Fruit fly (Drosophila melanogaster) whole organism, embryonic: ENCODE results near the gene Cerk.
A peak's percentile ranks its signal among the peaks of the same experiment; 100 is the strongest.

ENCODE experiments used
- C15 ChIP-seq: fragments of 200-800 bp; sonication (Bioruptor generic); IDR thresholded peaks from 3 replicates; pipeline ENCODE4 v1.3.6; 2022; ENCODE audit warnings: missing biosample characterization, missing genetic modification characterization
- CG1233 ChIP-seq: fragments of 200-800 bp; sonication (Bioruptor generic); optimal IDR thresholded peaks from 4 replicates; lab custom pipeline; 2018; ENCODE audit warnings: missing biosample characterization, mild to moderate bottlenecking, missing genetic modification characterization
- CG12769 ChIP-seq: fragments of 200-800 bp; sonication (Bioruptor generic); optimal IDR thresholded peaks from 2 replicates; lab custom pipeline; 2019; ENCODE audit warnings: missing biosample characterization, mild to moderate bottlenecking, missing genetic modification characterization, moderate library complexity
- CG14710 ChIP-seq: fragments of 200-800 bp; sonication (Bioruptor generic); optimal IDR thresholded peaks from 3 replicates; lab custom pipeline; 2019; ENCODE audit warnings: missing biosample characterization, mild to moderate bottlenecking, missing genetic modification characterization, moderate library complexity
- CG1529 ChIP-seq: fragments of 200-800 bp; sonication (Bioruptor generic); optimal IDR thresholded peaks from 3 replicates; lab custom pipeline; 2018; ENCODE audit warnings: missing biosample characterization, missing genetic modification characterization
- CG15479 ChIP-seq: fragments of 200-800 bp; sonication (Bioruptor generic); optimal IDR thresholded peaks from 3 replicates; lab custom pipeline; 2019; ENCODE audit warnings: missing biosample characterization, mild to moderate bottlenecking, missing genetic modification characterization, moderate library complexity
- CG15696 ChIP-seq: fragments of 200-800 bp; sonication (Bioruptor generic); optimal IDR thresholded peaks from 2 replicates; lab custom pipeline; 2019; ENCODE audit warnings: missing biosample characterization, mild to moderate bottlenecking, missing genetic modification characterization, moderate library complexity
- CG1603 ChIP-seq: fragments of 200-800 bp; sonication (Bioruptor generic); optimal IDR thresholded peaks from 2 replicates; lab custom pipeline; 2019; ENCODE audit warnings: missing biosample characterization, mild to moderate bottlenecking, missing genetic modification characterization, moderate library complexity
- CG17328 ChIP-seq: fragments of 200-800 bp; sonication (Bioruptor generic); IDR thresholded peaks from 2 replicates; pipeline ENCODE4 v1.3.6; 2022; ENCODE audit warnings: missing biosample characterization, missing genetic modification characterization
- CG18262 ChIP-seq: fragments of 200-800 bp; optimal IDR thresholded peaks from 3 replicates; lab custom pipeline; 2019; ENCODE audit warnings: missing biosample characterization, mild to moderate bottlenecking, missing genetic modification characterization, moderate library complexity
- CG2202 ChIP-seq: fragments of 200-800 bp; sonication (Bioruptor generic); optimal IDR thresholded peaks from 2 replicates; lab custom pipeline; 2018; ENCODE audit warnings: missing biosample characterization, mild to moderate bottlenecking, missing genetic modification characterization
- CG2678 ChIP-seq: fragments of 200-800 bp; sonication (Bioruptor generic); optimal IDR thresholded peaks from 3 replicates; lab custom pipeline; 2019; ENCODE audit warnings: missing biosample characterization, mild to moderate bottlenecking, missing genetic modification characterization, moderate library complexity
- CG2712 ChIP-seq: fragments of 200-800 bp; optimal IDR thresholded peaks from 3 replicates; lab custom pipeline; 2019; ENCODE audit warnings: missing biosample characterization, mild to moderate bottlenecking, missing genetic modification characterization, moderate library complexity
- CG31365 ChIP-seq: fragments of 200-800 bp; sonication (Bioruptor generic); optimal IDR thresholded peaks from 2 replicates; lab custom pipeline; 2018; ENCODE audit warnings: missing biosample characterization, mild to moderate bottlenecking, missing genetic modification characterization
- CG32772 ChIP-seq: fragments of 200-800 bp; sonication (Bioruptor generic); IDR thresholded peaks from 2 replicates; pipeline ENCODE4 v1.3.6; 2022; ENCODE audit warnings: missing biosample characterization, missing genetic modification characterization
- CG3407 ChIP-seq: fragments of 200-800 bp; sonication (Bioruptor generic); optimal IDR thresholded peaks from 2 replicates; lab custom pipeline; 2018; ENCODE audit warnings: missing biosample characterization, mild to moderate bottlenecking, missing genetic modification characterization
- CG5245 ChIP-seq: fragments of 200-800 bp; sonication (Bioruptor generic); optimal IDR thresholded peaks from 3 replicates; lab custom pipeline; 2016; ENCODE audit warnings: missing biosample characterization, missing genetic modification characterization
- CG6813 ChIP-seq: fragments of 200-800 bp; sonication (Bioruptor generic); optimal IDR thresholded peaks from 2 replicates; lab custom pipeline; 2017; ENCODE audit warnings: missing biosample characterization, missing genetic modification characterization, mild to moderate bottlenecking, moderate library complexity, missing genetic modification reagents
- CG7271 ChIP-seq: fragments of 200-800 bp; sonication (Bioruptor generic); optimal IDR thresholded peaks from 2 replicates; lab custom pipeline; 2018; ENCODE audit warnings: missing biosample characterization, mild to moderate bottlenecking, missing genetic modification characterization, moderate library complexity
- CG7745 ChIP-seq: fragments of 200-800 bp; sonication (Bioruptor generic); optimal IDR thresholded peaks from 2 replicates; lab custom pipeline; 2018; ENCODE audit warnings: missing biosample characterization, mild to moderate bottlenecking, missing genetic modification characterization, moderate library complexity
- D ChIP-seq, 2 experiments: fragments of 200-800 bp in 1 of 2; fragments of >200 bp in 1 of 2; sonication (Bioruptor generic) in 1 of 2; optimal IDR thresholded peaks; 2 replicates in 1 of 2; 3 replicates in 1 of 2; lab custom pipeline; 2017; ENCODE audit warnings: mild to moderate bottlenecking in 1 of 2, missing biosample characterization in 1 of 2, missing genetic modification characterization in 1 of 2, missing genetic modification reagents in 1 of 2
- ERR ChIP-seq: fragments of 200-800 bp; sonication (Bioruptor generic); optimal IDR thresholded peaks from 2 replicates; lab custom pipeline; 2016; ENCODE audit warnings: missing biosample characterization, missing genetic modification characterization
- Hsf ChIP-seq: fragments of 200-800 bp; sonication (Bioruptor generic); optimal IDR thresholded peaks from 3 replicates; lab custom pipeline; 2016; ENCODE audit warnings: missing biosample characterization, missing genetic modification characterization
- Neu2 ChIP-seq: fragments of 200-800 bp; sonication (Bioruptor generic); optimal IDR thresholded peaks from 3 replicates; lab custom pipeline; 2016; ENCODE audit warnings: missing biosample characterization, missing genetic modification characterization, borderline replicate concordance
- Oli ChIP-seq: fragments of 200-800 bp; sonication (Bioruptor generic); optimal IDR thresholded peaks from 2 replicates; lab custom pipeline; 2018; ENCODE audit warnings: missing biosample characterization, mild to moderate bottlenecking, missing genetic modification characterization, moderate library complexity
- Spps ChIP-seq: fragments of 200-800 bp; sonication (Bioruptor generic); optimal IDR thresholded peaks from 2 replicates; lab custom pipeline; 2018; ENCODE audit warnings: missing biosample characterization, mild to moderate bottlenecking, missing genetic modification characterization
- Tbp ChIP-seq: fragments of >200 bp; optimal IDR thresholded peaks from 2 replicates; lab custom pipeline; 2018; ENCODE audit warnings: missing biosample characterization, missing genetic modification characterization
- Usf ChIP-seq: fragments of 200-800 bp; sonication (Bioruptor generic); optimal IDR thresholded peaks from 2 replicates; lab custom pipeline; 2017; ENCODE audit warnings: missing genotype, missing biosample characterization, missing genetic modification characterization
- Xrp1 ChIP-seq: fragments of 200-800 bp; sonication (Bioruptor generic); IDR thresholded peaks from 2 replicates; pipeline ENCODE4 v1.3.6; 2022; ENCODE audit warnings: missing biosample characterization, missing genetic modification characterization
- ac ChIP-seq: fragments of 200-800 bp; sonication (Bioruptor generic); optimal IDR thresholded peaks from 3 replicates; lab custom pipeline; 2017; ENCODE audit warnings: missing biosample characterization, mild to moderate bottlenecking, missing genetic modification characterization
- bsh ChIP-seq, 2 experiments: fragments of 200-800 bp; sonication (Bioruptor generic); optimal IDR thresholded peaks; 2 replicates each; lab custom pipeline; 2017 to 2018; ENCODE audit warnings: mild to moderate bottlenecking in 2 of 2, missing biosample characterization in 2 of 2, missing genetic modification characterization in 2 of 2, moderate library complexity in 1 of 2
- cas ChIP-seq: fragments of 200-800 bp; sonication (Bioruptor generic); IDR thresholded peaks from 2 replicates; pipeline ENCODE4 v1.3.6; 2022; ENCODE audit warnings: missing biosample characterization, missing genetic modification characterization
- dmrt11E ChIP-seq: fragments of 200-800 bp; sonication (Bioruptor generic); optimal IDR thresholded peaks from 3 replicates; lab custom pipeline; 2018; ENCODE audit warnings: missing biosample characterization, mild to moderate bottlenecking, missing genetic modification characterization, moderate library complexity
- exex ChIP-seq: fragments of 200-800 bp; sonication (Bioruptor generic); optimal IDR thresholded peaks from 4 replicates; lab custom pipeline; 2018; ENCODE audit warnings: missing biosample characterization, mild to moderate bottlenecking, missing genetic modification characterization, moderate library complexity
- fd102C ChIP-seq: fragments of 200-800 bp; sonication (Bioruptor generic); optimal IDR thresholded peaks from 2 replicates; lab custom pipeline; 2018; ENCODE audit warnings: missing biosample characterization, mild to moderate bottlenecking, missing genetic modification characterization, moderate library complexity
- fd96Cb ChIP-seq: fragments of 200-800 bp; sonication (Bioruptor generic); optimal IDR thresholded peaks from 2 replicates; lab custom pipeline; 2018; ENCODE audit warnings: missing biosample characterization, mild to moderate bottlenecking, missing genetic modification characterization, moderate library complexity
- ind ChIP-seq: fragments of 200-800 bp; sonication (Bioruptor generic); optimal IDR thresholded peaks from 3 replicates; lab custom pipeline; 2016; ENCODE audit warnings: missing biosample characterization, missing genetic modification characterization
- jumu ChIP-seq: fragments of 200-800 bp; sonication (Bioruptor generic); optimal IDR thresholded peaks from 3 replicates; lab custom pipeline; 2016; ENCODE audit warnings: missing biosample characterization, missing genetic modification characterization
- kni ChIP-seq: fragments of 200-800 bp; sonication (Bioruptor generic); optimal IDR thresholded peaks from 3 replicates; lab custom pipeline; 2017; ENCODE audit warnings: mild to moderate bottlenecking, missing biosample characterization, missing genetic modification reagents, missing genetic modification characterization
- lola ChIP-seq, 3 experiments: fragments of >200 bp in 2 of 3; fragments of 200-800 bp in 1 of 3; sonication (Bioruptor generic) in 1 of 3; optimal IDR thresholded peaks; 2 replicates each; lab custom pipeline; 2017 to 2019; ENCODE audit warnings: missing biosample characterization in 3 of 3, missing genetic modification characterization in 3 of 3, mild to moderate bottlenecking in 1 of 3, moderate library complexity in 1 of 3
- onecut ChIP-seq: fragments of 200-800 bp; sonication (Bioruptor generic); IDR thresholded peaks from 2 replicates; pipeline ENCODE4 v1.3.6; 2022; ENCODE audit warnings: missing biosample characterization, missing genetic modification characterization
- pros ChIP-seq: fragments of 200-800 bp; sonication (Bioruptor generic); optimal IDR thresholded peaks from 3 replicates; lab custom pipeline; 2019; ENCODE audit warnings: missing biosample characterization, mild to moderate bottlenecking, missing genetic modification characterization, moderate library complexity
- repo ChIP-seq: fragments of 200-800 bp; sonication (Bioruptor generic); optimal IDR thresholded peaks from 2 replicates; lab custom pipeline; 2016; ENCODE audit warnings: missing biosample characterization, missing genetic modification characterization
- ssp ChIP-seq: fragments of 200-800 bp; sonication (Bioruptor generic); IDR thresholded peaks from 2 replicates; pipeline ENCODE4 v1.3.6; 2022; ENCODE audit warnings: missing biosample characterization, missing genetic modification characterization
- tll ChIP-seq, 2 experiments: fragments of 200-800 bp in 1 of 2; fragments of >200 bp in 1 of 2; sonication (Bioruptor generic) in 1 of 2; optimal IDR thresholded peaks; 2 replicates each; lab custom pipeline; 2017 to 2019; ENCODE audit warnings: missing biosample characterization in 2 of 2, missing genetic modification characterization in 2 of 2, mild to moderate bottlenecking in 1 of 2, moderate library complexity in 1 of 2
- twi ChIP-seq: fragments of 200-800 bp; optimal IDR thresholded peaks from 2 replicates; lab custom pipeline; 2019; ENCODE audit warnings: missing biosample characterization, mild to moderate bottlenecking, missing genetic modification characterization, moderate library complexity
- zen ChIP-seq: fragments of 200-800 bp; sonication (Bioruptor generic); optimal IDR thresholded peaks from 3 replicates; lab custom pipeline; 2018; ENCODE audit warnings: missing biosample characterization, mild to moderate bottlenecking, missing genetic modification characterization, moderate library complexity

The Cerk gene

dm6 chr3R:5330338-5330737 lies 37.8 kb downstream of the Cerk start:
- TF ChIP-seq CG31365 (tag; lab: Kevin White, UChicago) (no peak), bsh (GFP tag; optimal IDR thresholded peaks at IDR 0.05; lab: Kevin White, UChicago) (peak in 1 of 2 experiments; percentile 2)

dm6 chr3R:5327911-5328310 lies 40.2 kb downstream of the Cerk start:
- TF ChIP-seq fd102C (GFP tag; lab: Kevin White, UChicago) (peak; percentile 85), twi (tag; lab: Kevin White, UChicago) (peak; percentile 53), CG2712 (tag; lab: Kevin White, UChicago) (peak; percentile 11), jumu (GFP tag; lab: Kevin White, UChicago) (no peak), exex (peak; percentile 42), ERR (no peak), onecut (GFP tag; lab: Robert Waterston, UW) (no peak), Hsf (GFP tag; lab: Kevin White, UChicago) (peak; percentile 3), D (optimal IDR thresholded peaks at IDR 0.05; lab: Kevin White, UChicago) (no peak), D (GFP tag; optimal IDR thresholded peaks at IDR 0.05; lab: Kevin White, UChicago) (peak; percentile 20), repo (no peak), CG32772 (GFP tag; lab: Robert Waterston, UW) (no peak), CG7745 (tag; lab: Kevin White, UChicago) (peak; percentile 4), zen (tag; lab: Kevin White, UChicago) (peak; percentile 53), Oli (no peak), CG12769 (no peak), CG15696 (tag; lab: Kevin White, UChicago) (peak; percentile 78), Xrp1 (GFP tag; lab: Robert Waterston, UW) (peak; percentile 24; the same call in 1 of the 2 replicates), kni (GFP tag; lab: Kevin White, UChicago) (peak; percentile 43), lola (GFP tag; optimal IDR thresholded peaks at IDR 0.05; lab: Kevin White, UChicago) (peak in 1 of 3 experiments; percentile 48), CG15479 (GFP tag; lab: Kevin White, UChicago) (peak; percentile 99), tll (GFP tag; optimal IDR thresholded peaks at IDR 0.05; lab: Kevin White, UChicago) (peak in 1 of 2 experiments; percentile 94), CG17328 (GFP tag; lab: Robert Waterston, UW) (peak; percentile 16; the same call in 1 of the 2 replicates), cas (GFP tag; lab: Robert Waterston, UW) (no peak), CG14710 (tag; lab: Kevin White, UChicago) (peak; percentile 29), CG7271 (tag; lab: Kevin White, UChicago) (peak; percentile 62), CG3407 (GFP tag; lab: Kevin White, UChicago) (peak; percentile 19), C15 (GFP tag; lab: Robert Waterston, UW) (no peak), dmrt11E (tag; lab: Kevin White, UChicago) (peak; percentile 61), ssp (GFP tag; lab: Robert Waterston, UW) (no peak), CG1233 (GFP tag; lab: Kevin White, UChicago) (peak; percentile 23), CG5245 (GFP tag; lab: Kevin White, UChicago) (no peak), Tbp (GFP tag; lab: Kevin White, UChicago) (no peak), CG2202 (tag; lab: Kevin White, UChicago) (peak; percentile 42), CG2678 (tag; lab: Kevin White, UChicago) (no peak), CG1529 (GFP tag; lab: Kevin White, UChicago) (peak; percentile 10), CG6813 (GFP tag; lab: Kevin White, UChicago) (peak; percentile 23), ac (GFP tag; lab: Kevin White, UChicago) (peak; percentile 68), pros (GFP tag; lab: Kevin White, UChicago) (no peak), CG18262 (tag; lab: Kevin White, UChicago) (peak; percentile 20), ind (GFP tag; lab: Kevin White, UChicago) (no peak), fd96Cb (tag; lab: Kevin White, UChicago) (no peak), Usf (GFP tag; lab: Kevin White, UChicago) (no peak), Spps (tag; lab: Kevin White, UChicago) (no peak), CG1603 (tag; lab: Kevin White, UChicago) (peak; percentile 53), Neu2 (GFP tag; lab: Kevin White, UChicago) (no peak)
